Worm (Caenorhabditis elegans) whole organism, dauer: ENCODE measurements around the gene try-13.
"Not testable (repeated sequence)": the region's sequence is repeated elsewhere in the genome, so short reads cannot be mapped to it uniquely, and the experiment has no call there.

Source experiments
- unc-62 ChIP-seq: sonication (generic microtip); optimal IDR thresholded peaks from 2 replicates; lab custom pipeline; 2017; ENCODE audit warnings: missing biosample characterization, missing genetic modification reagents, missing genetic modification characterization

The try-13 gene

DNA sequence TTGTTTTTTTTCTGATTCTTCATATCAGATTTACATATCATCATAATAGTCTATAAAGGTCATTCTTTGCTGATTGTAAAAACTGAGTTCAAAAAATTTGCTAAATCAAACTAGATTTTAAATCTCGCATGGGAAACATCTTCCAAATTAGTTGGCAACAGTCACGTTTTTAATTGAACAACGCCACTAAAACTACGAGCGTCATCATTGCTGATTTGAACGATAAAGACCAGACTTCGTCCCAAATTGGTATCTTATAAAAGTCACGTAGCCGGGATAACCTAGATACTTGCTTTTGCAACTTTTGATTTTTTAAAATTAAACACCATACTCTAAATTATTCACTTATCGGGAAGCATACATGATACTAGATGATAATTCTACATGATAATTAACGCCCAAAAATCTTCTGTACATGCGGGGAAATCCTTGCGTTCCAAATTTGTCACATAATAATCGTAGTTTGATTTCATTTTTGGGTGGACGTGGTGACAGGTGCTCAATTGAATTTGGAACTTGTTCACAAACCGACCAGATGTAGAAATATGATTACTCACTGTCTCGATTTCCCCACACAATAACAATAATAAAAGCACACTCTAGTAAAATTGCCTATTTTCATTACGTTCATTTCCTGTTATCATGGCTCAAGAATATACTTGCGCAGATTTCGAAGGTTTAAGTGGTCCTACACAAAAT, 22.7 kb upstream of the try-13 start, which contains the start of gene srw-67:
srw-67 (plus strand) TSS at position 643 of the 699 bp plus-strand sequence.
- no peak for TF ChIP-seq unc-62 (GFP tag; lab: Kevin White, UChicago)

DNA sequence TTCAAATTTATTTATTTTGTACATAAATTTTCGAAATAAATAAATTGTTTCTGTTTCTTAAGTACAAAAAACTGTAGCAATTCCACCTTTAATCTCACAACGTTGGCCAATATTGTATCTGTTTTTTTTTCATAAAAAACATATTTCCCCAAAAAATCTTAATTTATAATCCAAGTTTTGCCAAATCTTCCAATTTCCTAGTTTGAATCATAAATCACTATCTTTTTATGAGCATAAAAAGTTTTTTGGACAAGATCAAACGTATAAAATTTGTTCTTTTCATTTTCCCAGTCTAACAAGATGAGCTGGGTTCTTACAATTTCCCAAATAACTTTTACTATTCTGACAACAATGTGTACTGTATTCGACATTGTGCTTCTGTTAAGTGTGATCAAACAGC, 19.7 kb upstream of the try-13 start, which contains the start of gene srxa-4:
srxa-4 (plus strand) TSS at position 301 of the 400 bp plus-strand sequence.
- TF ChIP-seq unc-62 (GFP tag; lab: Kevin White, UChicago): no peak

DNA sequence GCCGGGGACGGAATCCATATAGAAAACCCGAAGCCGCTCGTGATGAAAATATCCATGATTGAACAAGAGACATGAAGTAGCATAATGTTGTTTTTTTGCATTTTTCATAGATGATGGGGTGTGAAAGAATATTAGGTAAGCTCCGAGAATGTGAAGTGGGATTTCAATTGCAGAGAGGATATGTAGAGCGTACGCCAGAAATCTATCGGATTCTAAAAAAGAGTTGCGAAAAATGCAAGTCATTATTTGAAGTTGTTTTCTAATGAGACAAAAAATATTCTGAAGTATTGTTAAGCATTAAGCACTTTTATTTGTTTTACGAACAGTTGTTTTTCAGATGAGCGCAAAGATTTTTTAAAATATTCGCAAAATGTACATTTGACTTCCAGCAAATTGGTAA, 15.6 kb upstream of the try-13 start, which contains the start of gene F18E3.10:
F18E3.10 (minus strand) TSS at position 101 of the 400 bp plus-strand sequence.
- TF ChIP-seq unc-62 (GFP tag; lab: Kevin White, UChicago): no peak

DNA sequence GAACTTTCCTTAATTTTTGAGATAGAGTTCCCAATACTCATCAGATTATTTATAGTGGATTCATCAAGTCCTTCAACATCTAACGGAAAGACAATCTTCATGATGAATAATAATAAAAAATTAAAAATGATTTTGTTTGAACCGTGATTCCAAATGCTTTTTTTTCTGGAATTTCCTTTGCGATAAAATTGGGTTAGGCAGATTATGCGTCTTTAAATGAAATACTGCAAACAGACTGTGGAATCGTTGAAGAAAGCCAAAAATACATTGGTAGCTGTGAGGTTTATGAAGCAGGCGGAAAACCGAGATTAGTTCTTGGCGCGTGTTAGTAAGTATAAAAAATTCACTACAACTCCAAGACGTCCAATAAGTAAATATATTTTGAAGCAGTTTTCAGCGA, 13.3 kb upstream of the try-13 start, which contains the start of gene srw-68:
srw-68 (minus strand) TSS at position 101 of the 400 bp plus-strand sequence.
- no peak for TF ChIP-seq unc-62 (GFP tag; lab: Kevin White, UChicago)

DNA sequence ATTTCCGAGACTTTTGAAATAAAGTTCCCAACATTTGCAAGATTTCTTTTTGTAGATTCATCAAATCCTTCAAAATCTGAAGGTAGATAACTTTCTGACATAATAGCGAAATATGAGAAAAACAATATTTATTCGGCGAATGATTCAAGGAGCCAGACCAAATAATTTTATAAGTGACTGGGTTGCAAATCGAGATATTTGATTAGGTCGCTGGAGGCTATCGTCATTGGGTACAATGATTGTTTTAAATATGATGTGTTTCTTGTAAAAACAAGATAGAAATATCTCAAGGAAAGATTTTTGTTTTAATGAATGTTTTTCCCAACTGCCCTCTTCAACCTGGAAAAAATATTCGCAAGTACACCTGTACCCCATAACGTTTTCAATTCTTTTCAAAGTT, 11.0 kb upstream of the try-13 start, which contains the start of gene srw-69:
srw-69 (minus strand) TSS at position 101 of the 400 bp plus-strand sequence.
- TF ChIP-seq unc-62 (GFP tag; lab: Kevin White, UChicago): no peak

DNA sequence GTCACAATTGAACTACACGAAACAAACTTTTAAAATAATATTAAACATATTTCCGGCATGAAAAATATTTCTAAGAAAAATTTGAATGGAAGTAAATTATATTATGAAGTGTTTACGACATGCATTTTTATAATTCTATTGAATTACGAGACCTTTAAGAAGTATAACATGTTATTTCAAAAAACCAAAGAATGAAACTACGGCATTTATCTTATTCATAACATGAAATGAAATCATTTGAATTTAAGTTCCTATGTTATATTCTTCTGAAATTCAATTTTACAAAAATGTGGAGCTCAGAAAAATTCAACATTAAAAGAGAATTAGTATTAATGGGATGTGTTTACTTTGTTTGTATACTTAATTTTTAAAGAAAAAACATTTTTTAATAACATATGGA, 8.9 kb upstream of the try-13 start, which contains the start of gene srw-71:
srw-71 (minus strand) TSS at position 101 of the 400 bp plus-strand sequence.
- TF ChIP-seq unc-62 (GFP tag; lab: Kevin White, UChicago): no peak

DNA sequence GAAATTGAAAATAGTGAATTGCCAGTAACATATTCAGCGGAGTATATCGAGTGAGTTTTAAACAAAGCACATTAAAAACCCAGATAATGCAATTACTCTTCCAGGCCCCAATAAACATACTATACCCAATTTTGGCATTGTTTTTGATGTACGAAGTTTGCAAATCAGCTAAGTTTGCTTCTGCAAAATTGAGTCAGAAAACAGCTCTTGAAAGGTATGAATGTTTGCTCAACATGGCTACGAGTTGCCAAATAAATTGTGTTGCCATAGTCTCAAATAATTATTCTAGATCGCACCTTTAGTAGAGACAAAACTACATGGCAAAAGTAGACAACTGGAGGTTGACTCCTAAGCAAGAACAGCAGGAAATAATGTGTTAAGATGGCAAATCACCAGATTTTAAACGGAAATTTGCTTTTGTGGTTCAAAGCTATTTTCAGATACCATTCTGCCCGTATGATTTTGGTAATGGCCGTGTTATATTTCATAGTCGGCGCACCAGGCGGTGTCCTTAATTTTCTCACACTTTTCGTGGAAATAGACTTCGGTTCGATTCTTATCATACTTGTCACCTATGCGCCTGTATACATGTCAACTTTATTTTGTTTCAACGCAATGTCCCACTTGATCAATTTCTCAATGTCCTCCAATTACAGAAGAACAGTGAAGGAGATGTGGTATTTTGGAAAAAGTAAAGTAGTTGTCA, 7.3 kb upstream of the try-13 start:
- no peak for TF ChIP-seq unc-62 (GFP tag; lab: Kevin White, UChicago)

DNA sequence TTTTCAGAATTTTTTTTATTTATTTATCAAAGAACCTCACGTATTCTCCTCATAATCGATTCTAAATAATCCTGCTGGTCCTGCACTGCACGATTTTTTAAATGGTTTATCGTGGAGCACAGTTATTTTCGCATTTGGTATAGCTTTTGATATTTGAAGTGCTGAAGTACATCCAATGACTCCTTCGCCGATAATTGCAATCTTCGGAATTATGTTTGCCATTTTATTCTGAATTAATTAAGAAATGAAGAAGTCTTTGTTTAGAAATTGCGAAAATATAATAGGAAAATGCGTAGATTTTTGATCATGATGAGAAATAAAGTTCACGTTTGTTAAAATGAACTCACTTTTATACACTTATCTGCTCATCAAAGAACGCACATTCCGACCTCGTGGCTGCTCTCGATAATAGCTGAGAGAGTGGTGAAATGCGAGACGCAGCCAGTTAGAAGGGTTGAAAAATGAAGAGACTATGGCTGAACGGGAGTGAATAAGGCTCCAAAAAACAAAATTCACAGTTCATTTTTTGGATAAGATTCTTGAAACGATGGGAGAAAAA, 5.0 kb upstream of the try-13 start:
- TF ChIP-seq unc-62 (GFP tag; lab: Kevin White, UChicago): no peak

DNA sequence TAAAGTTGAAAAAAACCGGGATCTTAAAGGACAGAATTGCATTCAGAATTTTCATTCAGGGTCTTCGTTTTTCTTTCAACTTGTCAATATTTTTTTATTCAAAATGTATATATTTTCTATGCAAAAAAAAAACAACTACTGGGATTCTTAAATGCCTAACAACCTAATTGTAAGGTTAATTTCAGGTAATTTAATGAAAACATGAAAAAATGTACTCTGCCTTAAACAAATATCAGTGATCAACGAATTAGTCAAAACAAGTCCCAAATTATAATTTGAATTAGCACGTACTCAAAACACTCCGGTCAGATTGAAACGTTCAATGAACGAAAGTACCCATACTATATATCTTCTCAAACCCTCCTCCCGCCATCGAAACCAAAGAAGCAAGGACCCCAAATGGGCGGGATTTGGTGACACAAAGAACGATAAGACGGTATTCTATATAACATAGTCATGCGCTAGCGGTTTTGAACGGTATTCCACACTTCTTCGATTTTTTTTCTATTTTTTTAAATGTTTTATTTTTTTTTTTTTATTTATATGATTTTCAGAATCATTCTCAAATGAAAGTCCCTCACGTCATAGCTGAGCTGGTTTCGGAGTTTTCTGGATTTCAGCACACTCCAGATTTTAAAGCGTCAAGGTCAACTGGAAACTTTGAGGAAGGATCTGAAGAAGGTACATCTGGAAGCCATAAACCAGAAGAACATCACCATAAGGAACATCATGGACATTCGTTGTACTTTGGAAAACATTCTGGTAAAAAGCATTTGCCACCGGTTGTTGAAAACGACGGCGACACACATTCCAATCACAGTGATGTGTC, 4.3 kb upstream of the try-13 start, which contains the start of the genes ddo-2 and F25E5.8:
ddo-2 (minus strand) TSS at position 330 of the 829 bp plus-strand sequence.
F25E5.8 (plus strand) TSS at position 555 of the 829 bp plus-strand sequence.
- no peak for TF ChIP-seq unc-62 (GFP tag; lab: Kevin White, UChicago)

DNA sequence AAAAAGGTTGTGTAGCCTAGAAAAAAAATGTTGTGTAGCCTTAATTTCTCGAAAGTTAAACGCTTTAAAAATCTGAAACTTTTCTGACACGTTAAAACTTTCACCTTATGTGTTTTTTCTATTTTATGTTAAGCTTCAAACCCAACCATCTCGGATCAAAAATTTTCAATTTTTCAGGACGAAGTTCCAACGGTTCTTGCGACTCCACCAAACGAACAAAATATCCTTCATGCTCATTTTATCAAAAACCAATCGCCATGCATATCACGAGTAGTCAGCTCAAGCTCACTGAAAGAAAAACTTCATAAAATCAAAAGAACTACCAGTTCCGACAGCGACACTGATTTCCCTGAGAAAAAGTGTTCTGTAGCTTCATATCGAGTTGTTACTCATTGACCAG, 3.4 kb upstream of the try-13 start:
- no peak for TF ChIP-seq unc-62 (GFP tag; lab: Kevin White, UChicago)

DNA sequence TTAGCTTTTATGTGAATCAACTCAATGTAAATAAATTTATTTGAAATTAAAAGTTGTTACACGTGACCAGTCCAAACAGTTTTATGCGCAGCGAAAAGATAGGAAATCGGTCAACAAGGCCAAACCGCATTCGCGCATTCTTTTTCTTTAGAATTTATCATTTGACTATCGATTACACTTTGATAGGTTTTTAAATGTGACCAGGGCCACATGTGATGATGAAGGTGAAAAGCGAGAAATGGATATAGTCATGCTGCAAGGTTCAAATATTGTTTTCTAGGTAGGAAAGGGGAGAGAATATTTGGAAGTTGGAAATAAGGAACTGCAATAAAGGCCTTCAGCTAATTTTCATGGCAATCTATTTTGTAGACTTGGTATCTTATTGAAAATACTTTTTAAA, 3.0 kb upstream of the try-13 start:
- no peak for TF ChIP-seq unc-62 (GFP tag; lab: Kevin White, UChicago)

DNA sequence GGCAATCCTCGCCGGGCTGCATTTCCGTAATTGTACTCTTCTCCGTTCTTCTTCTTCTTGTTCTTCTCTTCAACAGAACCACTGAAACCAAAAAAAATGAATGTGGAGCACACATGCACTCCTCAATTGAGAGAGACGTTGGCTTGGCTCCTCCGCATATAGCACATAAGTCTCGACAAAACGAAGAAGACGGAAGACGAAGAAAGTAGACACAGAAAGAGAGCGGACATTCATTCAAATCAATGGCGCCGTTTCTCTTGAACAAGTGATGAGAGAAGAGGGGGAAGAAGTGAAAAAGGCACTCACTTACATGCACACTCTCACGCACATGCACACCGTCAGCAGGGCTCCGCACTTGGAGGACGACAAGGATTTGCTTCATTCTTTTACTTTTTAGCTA, 2.4 kb upstream of the try-13 start, which contains the start of gene F25E5.9:
F25E5.9 (minus strand) TSS at position 382 of the 400 bp plus-strand sequence.
- no peak for TF ChIP-seq unc-62 (GFP tag; lab: Kevin White, UChicago)

DNA sequence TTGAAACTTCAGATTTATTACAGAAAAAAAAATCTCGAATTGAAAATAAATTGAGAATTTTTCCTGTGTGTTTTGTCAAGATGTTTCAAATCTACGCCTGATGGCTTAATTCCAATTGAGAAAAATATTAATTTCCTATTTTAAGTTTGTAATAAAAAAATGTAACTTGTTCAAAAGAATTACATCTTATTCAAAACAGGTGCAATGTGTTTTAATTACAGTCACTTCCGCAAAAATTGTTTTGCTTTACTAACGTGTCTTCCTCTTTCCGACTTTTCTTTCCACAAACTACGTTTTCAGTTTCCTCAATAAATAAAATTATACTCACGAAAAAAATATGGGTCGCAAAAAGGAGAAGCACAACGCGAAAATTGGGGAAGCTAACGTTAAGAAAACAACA, 1.9 kb upstream of the try-13 start, which contains the start of gene F25E5.16:
F25E5.16 (plus strand) TSS at position 301 of the 400 bp plus-strand sequence.
- TF ChIP-seq unc-62 (GFP tag; lab: Kevin White, UChicago): no peak

DNA sequence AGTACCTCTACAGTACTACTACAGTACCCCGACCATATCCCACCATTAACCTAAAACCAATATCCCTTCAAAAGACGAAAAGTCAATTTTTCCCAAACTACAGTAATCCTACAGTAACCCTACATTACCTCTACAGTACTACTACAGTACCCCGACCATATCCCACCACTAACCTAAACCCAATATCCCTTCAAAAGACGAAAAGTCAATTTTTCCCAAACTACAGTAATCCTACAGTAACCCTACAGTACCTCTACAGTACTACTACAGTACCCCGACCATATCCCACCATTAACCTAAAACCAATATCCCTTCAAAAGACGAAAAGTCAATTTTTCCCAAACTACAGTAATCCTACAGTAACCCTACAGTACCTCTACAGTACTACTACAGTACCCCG, 4.4 kb downstream of the try-13 start, which contains the start of gene nhr-141:
nhr-141 (plus strand) TSS at position 331 of the 400 bp plus-strand sequence.
- not testable (repeated sequence) for TF ChIP-seq unc-62 (GFP tag; lab: Kevin White, UChicago)

DNA sequence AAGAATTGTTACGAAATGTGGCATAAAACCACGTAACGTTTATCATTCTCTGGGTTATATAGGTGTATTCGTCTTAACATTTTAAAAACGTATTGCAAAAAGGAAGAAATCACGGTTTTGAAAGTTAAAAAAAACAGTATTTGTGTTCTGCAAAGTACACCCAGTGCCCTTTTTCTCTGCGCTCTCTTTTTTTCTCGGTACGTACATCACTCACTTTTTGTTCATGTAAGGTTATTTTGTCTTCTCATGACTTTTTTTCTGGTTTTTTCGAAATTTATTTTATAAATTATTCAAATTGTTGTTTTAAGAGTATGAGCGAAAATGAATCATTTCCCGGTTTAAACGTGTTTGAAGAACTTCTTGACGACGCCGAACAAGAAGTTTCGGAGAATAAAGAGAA, 7.1 kb downstream of the try-13 start, which contains the start of gene F25E5.5:
F25E5.5 (plus strand) TSS at position 301 of the 400 bp plus-strand sequence.
- no peak for TF ChIP-seq unc-62 (GFP tag; lab: Kevin White, UChicago)
